Worm (Caenorhabditis elegans) whole organism, mixed stage, embryonic: ENCODE results near the gene syx-2.

Experiments used
- M03D4.4 ChIP-seq: sonication (generic microtip); optimal IDR thresholded peaks from 2 replicates; lab custom pipeline; 2017; ENCODE audit warnings: mild to moderate bottlenecking, missing genetic modification characterization, missing compliant biosample characterization
- bed-3 ChIP-seq: fragments of 200-800 bp; sonication (Bioruptor generic); optimal IDR thresholded peaks from 3 replicates; lab custom pipeline; 2018; ENCODE audit warnings: mild to moderate bottlenecking, missing genetic modification characterization, moderate library complexity, missing compliant biosample characterization
- blmp-1 ChIP-seq: fragments of 150-350 bp; optimal IDR thresholded peaks from 2 replicates; lab custom pipeline; 2014; ENCODE audit warnings: missing biosample characterization, missing genetic modification characterization
- ceh-39 ChIP-seq: fragments of 150-350 bp; optimal IDR thresholded peaks from 2 replicates; lab custom pipeline; 2014; ENCODE audit warnings: missing biosample characterization, missing genetic modification characterization
- ceh-43 ChIP-seq: fragments of 200-800 bp; sonication (Bioruptor generic); optimal IDR thresholded peaks from 2 replicates; lab custom pipeline; 2018; ENCODE audit warnings: mild to moderate bottlenecking, missing genetic modification characterization, moderate library complexity, missing compliant biosample characterization
- ceh-83 ChIP-seq: fragments of 200-800 bp; sonication (Bioruptor generic); optimal IDR thresholded peaks from 2 replicates; lab custom pipeline; 2018; ENCODE audit warnings: mild to moderate bottlenecking, missing genetic modification characterization, missing compliant biosample characterization
- ces-1 ChIP-seq: fragments of 150-350 bp; optimal IDR thresholded peaks from 2 replicates; lab custom pipeline; 2014; ENCODE audit warnings: missing biosample characterization, missing genetic modification reagents, missing genetic modification characterization
- cnd-1 ChIP-seq: fragments of 200-800 bp; sonication (Bioruptor generic); optimal IDR thresholded peaks from 2 replicates; lab custom pipeline; 2018; ENCODE audit warnings: mild to moderate bottlenecking, missing genetic modification characterization, missing compliant biosample characterization
- drap-1 ChIP-seq: fragments of 200-800 bp; sonication (Bioruptor generic); optimal IDR thresholded peaks from 3 replicates; lab custom pipeline; 2018; ENCODE audit warnings: mild to moderate bottlenecking, missing genetic modification characterization, missing compliant biosample characterization
- elt-1 ChIP-seq: sonication (generic microtip); optimal IDR thresholded peaks from 2 replicates; lab custom pipeline; 2017; ENCODE audit warnings: missing genetic modification characterization, mild to moderate bottlenecking, missing compliant biosample characterization, antibody characterized with exemption, moderate library complexity, borderline replicate concordance; ENCODE audit not compliant: insufficient read depth
- elt-3 ChIP-seq: fragments of 150-350 bp; optimal IDR thresholded peaks from 2 replicates; lab custom pipeline; 2014; ENCODE audit warnings: missing biosample characterization, missing genetic modification characterization
- flh-1 ChIP-seq: fragments of 200-800 bp; sonication (Bioruptor generic); optimal IDR thresholded peaks from 2 replicates; lab custom pipeline; 2018; ENCODE audit warnings: mild to moderate bottlenecking, missing genetic modification characterization, moderate library complexity, missing compliant biosample characterization
- ham-2 ChIP-seq: fragments of 200-800 bp; sonication (Bioruptor generic); optimal IDR thresholded peaks from 2 replicates; lab custom pipeline; 2018; ENCODE audit warnings: mild to moderate bottlenecking, missing genetic modification characterization, missing compliant biosample characterization
- hlh-1 ChIP-seq: fragments of 150-350 bp; optimal IDR thresholded peaks from 2 replicates; lab custom pipeline; 2014; ENCODE audit warnings: missing biosample characterization, missing genetic modification reagents, missing genetic modification characterization
- lin-13 ChIP-seq: fragments of 150-350 bp; optimal IDR thresholded peaks from 2 replicates; lab custom pipeline; 2014; ENCODE audit warnings: missing biosample characterization, missing genetic modification characterization
- lin-32 ChIP-seq: fragments of 200-800 bp; sonication (Bioruptor generic); optimal IDR thresholded peaks from 2 replicates; lab custom pipeline; 2018; ENCODE audit warnings: mild to moderate bottlenecking, missing genetic modification characterization, missing compliant biosample characterization
- lsy-2 ChIP-seq: fragments of 150-350 bp; optimal IDR thresholded peaks from 2 replicates; lab custom pipeline; 2014; ENCODE audit warnings: missing biosample characterization, missing genetic modification characterization
- mab-5 ChIP-seq: fragments of 150-350 bp; optimal IDR thresholded peaks from 2 replicates; lab custom pipeline; 2014; ENCODE audit warnings: missing biosample characterization, missing genetic modification characterization
- mep-1 ChIP-seq: fragments of 150-350 bp; optimal IDR thresholded peaks from 2 replicates; lab custom pipeline; 2017; ENCODE audit warnings: missing biosample characterization, missing genetic modification reagents, missing genetic modification characterization, inconsistent platforms
- mls-2 ChIP-seq: sonication (generic microtip); optimal IDR thresholded peaks from 2 replicates; lab custom pipeline; 2016; ENCODE audit warnings: mild to moderate bottlenecking, missing genetic modification characterization, moderate library complexity, missing compliant biosample characterization
- nhr-12 ChIP-seq: fragments of 150-350 bp; optimal IDR thresholded peaks from 2 replicates; lab custom pipeline; 2014; ENCODE audit warnings: missing biosample characterization, missing genetic modification characterization
- nhr-2 ChIP-seq: fragments of 150-350 bp; optimal IDR thresholded peaks from 2 replicates; lab custom pipeline; 2014; ENCODE audit warnings: missing biosample characterization, missing genetic modification characterization
- nhr-237 ChIP-seq: fragments of 150-350 bp; optimal IDR thresholded peaks from 2 replicates; lab custom pipeline; 2014; ENCODE audit warnings: missing biosample characterization, missing genetic modification characterization
- nhr-28 ChIP-seq: fragments of 150-350 bp; optimal IDR thresholded peaks from 2 replicates; lab custom pipeline; 2014; ENCODE audit warnings: missing biosample characterization, missing genetic modification characterization
- nhr-76 ChIP-seq: sonication (generic microtip); optimal IDR thresholded peaks from 2 replicates; lab custom pipeline; 2017; ENCODE audit warnings: missing biosample characterization, missing genetic modification characterization
- pha-4 ChIP-seq: fragments of 150-350 bp; optimal IDR thresholded peaks from 2 replicates; lab custom pipeline; 2018; ENCODE audit warnings: missing biosample characterization, missing genetic modification reagents, missing genetic modification characterization
- sem-2 ChIP-seq: fragments of 200-800 bp; sonication (Bioruptor generic); optimal IDR thresholded peaks from 2 replicates; lab custom pipeline; 2018; ENCODE audit warnings: mild to moderate bottlenecking, missing genetic modification characterization, missing compliant biosample characterization
- snpc-4 ChIP-seq: fragments of 150-350 bp; optimal IDR thresholded peaks from 2 replicates; lab custom pipeline; 2014; ENCODE audit warnings: missing biosample characterization, missing genetic modification characterization
- sptf-1 ChIP-seq: sonication (generic microtip); optimal IDR thresholded peaks from 2 replicates; lab custom pipeline; 2017; ENCODE audit warnings: mild to moderate bottlenecking, missing genetic modification characterization, moderate library complexity, missing compliant biosample characterization
- tbx-8 ChIP-seq: fragments of 200-800 bp; sonication (Bioruptor generic); optimal IDR thresholded peaks from 2 replicates; lab custom pipeline; 2018; ENCODE audit warnings: mild to moderate bottlenecking, missing genetic modification characterization, moderate library complexity, missing compliant biosample characterization
- unc-120 ChIP-seq: sonication (generic microtip); optimal IDR thresholded peaks from 2 replicates; lab custom pipeline; 2017; ENCODE audit warnings: missing genetic modification characterization, missing compliant biosample characterization; ENCODE audit not compliant: poor library complexity, severe bottlenecking
- unc-39 ChIP-seq: fragments of 150-350 bp; optimal IDR thresholded peaks from 2 replicates; lab custom pipeline; 2014; ENCODE audit warnings: missing biosample characterization, missing genetic modification characterization
- unc-62 ChIP-seq: fragments of 150-350 bp; optimal IDR thresholded peaks from 2 replicates; lab custom pipeline; 2014; ENCODE audit warnings: missing biosample characterization, missing genetic modification reagents, missing genetic modification characterization
- zip-8 ChIP-seq: fragments of 150-350 bp; optimal IDR thresholded peaks from 2 replicates; lab custom pipeline; 2014; ENCODE audit warnings: missing biosample characterization, missing genetic modification characterization
- ztf-11 ChIP-seq: fragments of 150-350 bp; optimal IDR thresholded peaks from 2 replicates; lab custom pipeline; 2014; ENCODE audit warnings: missing biosample characterization, missing genetic modification characterization

Gene syx-2

DNA sequence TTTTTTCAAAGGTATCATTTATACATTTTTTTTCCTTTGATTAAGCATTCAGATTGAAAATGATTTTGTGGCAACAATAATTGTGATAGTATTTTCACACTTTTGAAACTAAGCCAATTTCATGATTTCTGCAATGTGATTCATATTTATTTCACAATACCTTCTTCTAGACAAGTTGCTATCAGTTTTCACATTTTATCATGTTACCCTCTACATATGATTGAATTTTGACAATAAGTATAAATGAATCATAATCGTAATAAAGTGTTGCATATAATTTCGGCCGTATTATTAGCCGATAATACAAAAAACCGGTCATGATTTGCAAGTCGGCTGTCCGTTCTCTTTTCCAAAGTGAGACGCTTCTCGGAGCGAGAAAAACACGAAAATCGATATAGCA, 566 bp upstream of the syx-2 start:
- TF ChIP-seq bed-3 (GFP tag; lab: Kevin White, UChicago) (no peak), hlh-1 (tag; lab: Kevin White, UChicago) (no peak), lin-32 (GFP tag; lab: Kevin White, UChicago) (no peak), ceh-43 (GFP tag; lab: Kevin White, UChicago) (no peak), ham-2 (GFP tag; lab: Kevin White, UChicago) (no peak), pha-4 (no peak), mep-1 (tag; lab: Kevin White, UChicago) (no peak), unc-39 (tag; lab: Kevin White, UChicago) (no peak), tbx-8 (GFP tag; lab: Kevin White, UChicago) (no peak), elt-3 (tag; lab: Kevin White, UChicago) (no peak)

DNA sequence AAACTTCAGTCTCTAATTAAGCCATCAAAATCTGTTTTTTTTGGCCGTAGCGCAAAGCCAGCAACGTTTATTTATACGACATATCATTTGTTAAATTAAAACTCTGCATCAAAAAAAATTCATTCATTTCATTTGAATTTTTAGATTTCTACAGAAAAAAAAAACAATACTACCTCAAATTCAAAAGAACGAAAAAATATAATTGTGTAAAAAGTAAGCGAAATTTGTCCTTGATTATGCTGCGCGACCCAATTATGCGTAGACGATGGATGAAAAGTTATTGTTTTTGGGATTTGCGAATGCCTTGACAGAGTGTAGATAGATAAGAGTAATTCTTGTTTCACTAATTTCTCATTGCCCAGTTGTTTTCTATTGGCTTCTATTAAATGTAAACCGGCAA, 3.3 kb downstream of the syx-2 start, which contains the start of gene F48F7.3:
F48F7.3 (plus strand) TSS at position 301 of the 400 bp plus-strand sequence.
- TF ChIP-seq tbx-8 (GFP tag; lab: Kevin White, UChicago) (no peak), flh-1 (GFP tag; lab: Kevin White, UChicago) (no peak), snpc-4 (tag; lab: Kevin White, UChicago) (no peak), nhr-237 (no peak), lin-13 (tag; lab: Kevin White, UChicago) (no peak), ceh-83 (GFP tag; lab: Kevin White, UChicago) (no peak), mab-5 (tag; lab: Kevin White, UChicago) (no peak), mep-1 (tag; lab: Kevin White, UChicago) (no peak), unc-39 (tag; lab: Kevin White, UChicago) (no peak), ham-2 (GFP tag; lab: Kevin White, UChicago) (no peak), nhr-2 (tag; lab: Kevin White, UChicago) (no peak), M03D4.4 (no peak)

DNA sequence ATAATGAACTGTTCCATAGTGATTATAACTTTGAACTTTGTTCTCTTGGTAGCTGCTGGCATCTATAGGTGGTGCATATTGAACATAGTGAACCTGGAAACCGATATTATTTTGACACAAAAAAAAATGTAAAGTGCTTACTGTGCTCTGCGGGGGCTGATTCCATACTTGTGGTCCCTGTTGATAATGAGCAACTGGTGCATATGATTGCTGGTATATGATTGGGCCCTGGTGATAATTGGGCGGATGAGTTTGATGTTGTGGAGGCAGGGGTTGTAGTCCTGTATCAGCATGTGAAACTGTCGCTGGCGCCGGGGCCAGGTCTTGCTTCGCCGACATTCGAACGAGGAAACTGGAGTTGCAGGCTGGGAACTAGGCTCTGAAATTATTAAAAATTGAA, 8.3 kb downstream of the syx-2 start, which contains the start of gene pqn-39:
pqn-39 (minus strand) TSS at position 385 of the 400 bp plus-strand sequence.
- no peak for TF ChIP-seq lsy-2 (tag; lab: Kevin White, UChicago)

DNA sequence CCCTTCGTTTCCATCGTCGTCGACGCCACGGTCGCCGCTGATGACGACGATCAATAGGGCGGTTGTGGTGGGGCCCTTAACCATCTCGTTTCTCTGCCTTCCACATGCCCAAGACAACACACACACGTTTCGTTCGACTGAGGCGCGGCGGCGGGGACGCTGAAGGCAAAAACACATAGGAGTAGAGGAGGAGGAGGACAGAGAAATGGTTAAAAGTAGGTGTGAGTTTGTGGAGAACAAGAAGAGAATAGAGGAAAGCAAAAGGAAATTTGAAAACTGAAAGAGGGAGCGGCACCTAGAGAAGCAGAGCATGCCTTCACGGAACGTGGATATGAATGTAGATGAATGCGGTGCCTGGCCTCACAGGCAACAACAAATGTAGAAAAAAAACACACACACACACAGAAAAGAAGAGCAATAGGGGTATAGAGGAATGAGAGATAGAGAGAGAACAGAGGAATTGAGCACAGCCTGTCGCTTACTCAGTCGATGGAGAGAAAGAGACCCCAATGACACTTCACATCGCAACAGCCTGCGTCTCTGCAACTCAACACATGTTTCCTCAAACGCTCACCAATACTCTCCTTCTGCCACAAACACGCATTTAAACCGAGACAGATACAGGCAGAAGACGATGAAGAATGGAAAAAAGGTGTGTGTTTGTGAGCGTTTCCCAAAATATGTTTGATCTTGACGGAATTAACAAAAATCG, 9.5 kb downstream of the syx-2 start:
- TF ChIP-seq nhr-2 (tag; lab: Kevin White, UChicago) (no peak), snpc-4 (tag; lab: Kevin White, UChicago) (no peak), mls-2 (tag; lab: Kevin White, UChicago) (peak; percentile 18), unc-120 (tag; lab: Kevin White, UChicago) (peak; percentile 60), M03D4.4 (no peak), ces-1 (GFP tag; lab: Kevin White, UChicago) (no peak), nhr-12 (tag; lab: Kevin White, UChicago) (no peak), elt-1 (no peak), flh-1 (GFP tag; lab: Kevin White, UChicago) (no peak), mep-1 (tag; lab: Kevin White, UChicago) (peak; percentile 43), drap-1 (peak; percentile 18), ceh-83 (GFP tag; lab: Kevin White, UChicago) (no peak), lin-13 (tag; lab: Kevin White, UChicago) (peak; percentile 23), bed-3 (GFP tag; lab: Kevin White, UChicago) (no peak), sptf-1 (no peak), ztf-11 (tag; lab: Kevin White, UChicago) (no peak), tbx-8 (GFP tag; lab: Kevin White, UChicago) (no peak), hlh-1 (tag; lab: Kevin White, UChicago) (peak; percentile 86), lin-32 (GFP tag; lab: Kevin White, UChicago) (no peak), nhr-76 (tag; lab: Kevin White, UChicago) (no peak), lsy-2 (tag; lab: Kevin White, UChicago) (no peak), zip-8 (tag; lab: Kevin White, UChicago) (no peak), unc-39 (tag; lab: Kevin White, UChicago) (no peak), blmp-1 (no peak), nhr-237 (no peak), ceh-43 (GFP tag; lab: Kevin White, UChicago) (no peak), cnd-1 (tag; lab: Kevin White, UChicago) (peak; percentile 49), elt-3 (tag; lab: Kevin White, UChicago) (no peak), mab-5 (tag; lab: Kevin White, UChicago) (no peak), sem-2 (GFP tag; lab: Kevin White, UChicago) (no peak), ham-2 (GFP tag; lab: Kevin White, UChicago) (no peak), pha-4 (peak; percentile 62), unc-62 (GFP tag; lab: Kevin White, UChicago) (peak; percentile 85), nhr-28 (tag; lab: Kevin White, UChicago) (no peak), ceh-39 (tag; lab: Kevin White, UChicago) (peak; percentile 74)
